Worm (Caenorhabditis elegans): ENCODE measurements around the gene sra-2.

The sra-2 gene

DNA sequence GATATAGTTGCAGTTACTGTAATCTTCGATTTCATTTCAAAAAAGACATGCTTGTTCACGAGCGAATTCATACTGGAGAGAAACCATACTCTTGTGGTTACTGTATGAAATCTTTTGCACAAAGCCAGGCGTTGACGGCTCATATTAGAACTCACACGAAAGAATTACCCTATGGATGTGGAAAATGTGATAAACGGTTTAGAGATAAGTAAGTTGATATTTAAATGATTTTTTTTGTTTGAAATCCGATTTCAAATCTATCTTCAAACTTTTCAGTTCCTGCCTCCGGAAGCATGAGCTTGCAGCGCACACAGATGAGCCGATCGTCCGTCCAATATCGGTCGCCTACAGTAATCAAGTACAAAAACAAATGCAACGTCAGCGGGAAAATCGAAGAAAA, 30.3 kb downstream of the sra-2 start:
- no peak for TF ChIP-seq unc-62 (GFP tag; optimal IDR thresholded peaks at IDR 0.05)

DNA sequence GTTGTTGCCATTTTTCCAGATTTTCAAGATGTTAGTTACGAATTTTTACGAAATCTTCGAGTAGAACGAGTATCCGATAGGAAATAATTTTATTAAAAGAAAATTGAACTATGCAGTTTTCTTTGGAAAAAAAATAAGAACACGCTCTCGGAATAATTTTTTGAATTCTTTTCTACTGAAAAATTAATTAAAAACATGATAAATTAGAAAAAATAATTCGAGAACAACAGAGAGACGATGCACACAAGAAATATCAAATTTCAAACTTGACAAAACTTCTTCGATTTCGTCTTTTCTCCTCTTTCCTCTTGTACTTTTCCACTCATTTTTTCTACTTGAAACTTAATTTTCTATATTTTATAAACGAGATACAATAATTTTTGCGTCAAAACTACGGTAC, 31.3 kb downstream of the sra-2 start, which contains the start of gene F35H8.4:
Gene F35H8.4 (minus strand): TSS at position 101 of the 400 bp plus-strand sequence.
- no peak for TF ChIP-seq unc-62 (GFP tag; optimal IDR thresholded peaks at IDR 0.05)

DNA sequence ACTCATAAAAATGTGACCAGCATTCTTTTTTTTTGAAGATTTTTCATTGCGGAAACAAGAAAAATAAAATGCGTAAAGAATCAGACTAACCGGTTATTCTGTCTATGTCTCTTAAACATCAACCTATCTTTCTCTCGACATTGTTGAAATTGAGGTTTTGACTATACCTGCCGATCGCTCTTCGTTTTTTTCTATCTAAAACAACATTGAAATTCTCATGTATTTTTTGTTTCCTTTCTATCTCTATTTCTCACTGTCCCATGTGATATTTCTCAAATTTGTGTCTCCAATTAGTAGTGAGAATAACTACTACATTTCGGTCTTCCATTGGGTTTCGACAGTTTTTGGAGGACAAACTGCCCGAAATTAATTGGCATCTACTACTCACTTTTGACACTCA, 32.3 kb downstream of the sra-2 start:
- TF ChIP-seq unc-62 (GFP tag; optimal IDR thresholded peaks at IDR 0.05) = no peak

ce11 chrII:9566045-9566444, 37.5 kb downstream of the sra-2 start:
- no peak for TF ChIP-seq unc-62 (GFP tag; optimal IDR thresholded peaks at IDR 0.05)

ce11 chrII:9573412-9573811, 44.8 kb downstream of the sra-2 start:
- TF ChIP-seq unc-62 (GFP tag; optimal IDR thresholded peaks at IDR 0.05) = no peak

- TF ChIP-seq unc-62 (GFP tag; optimal IDR thresholded peaks at IDR 0.05) = no peak
Measured at ce11 chrII:9574406-9574805, 45.8 kb downstream of the sra-2 start.

DNA sequence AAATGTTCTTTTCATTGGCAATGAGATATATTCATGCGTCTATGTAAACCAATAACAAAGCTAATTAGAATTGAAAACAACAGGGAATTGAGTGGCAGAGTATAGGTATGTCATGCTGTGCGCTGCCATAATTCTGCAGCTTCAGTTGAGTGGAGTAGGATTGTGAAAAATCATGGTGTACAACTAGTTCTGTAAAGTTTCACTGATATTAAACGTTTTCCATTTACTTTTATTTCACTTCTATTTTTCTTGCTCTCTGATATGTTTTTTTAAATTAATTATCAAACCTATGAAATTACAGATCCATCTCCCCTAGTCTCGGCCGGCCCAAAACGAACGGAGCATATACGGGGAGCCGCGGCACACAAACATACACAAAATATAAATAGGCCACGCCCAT, 47.1 kb downstream of the sra-2 start, which contains the start of gene exc-7:
Gene exc-7 (plus strand): TSS at position 301 of the 400 bp plus-strand sequence.
- no peak for TF ChIP-seq unc-62 (GFP tag; optimal IDR thresholded peaks at IDR 0.05)

ce11 chrII:9576707-9577106, 48.1 kb downstream of the sra-2 start:
- TF ChIP-seq unc-62 (GFP tag; optimal IDR thresholded peaks at IDR 0.05) = no peak

DNA sequence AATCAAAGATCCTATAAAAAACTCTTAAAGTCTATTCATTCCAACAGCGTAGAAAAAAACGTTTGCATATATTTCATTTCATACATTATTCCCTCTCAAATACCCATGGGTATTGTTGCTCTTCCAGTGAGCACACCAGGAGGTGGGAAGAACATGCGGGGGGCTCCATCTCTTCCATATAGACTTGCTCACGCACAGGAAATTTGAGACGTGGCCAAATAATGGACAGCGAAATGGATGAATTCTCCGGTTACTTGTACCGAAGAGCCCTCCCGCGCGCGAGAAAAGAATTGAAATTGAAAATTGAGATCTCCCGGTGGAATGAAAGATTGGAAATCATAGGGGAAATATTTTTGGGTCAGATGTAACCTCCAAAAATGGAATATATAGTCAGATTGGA, 49.0 kb downstream of the sra-2 start:
- no peak for TF ChIP-seq unc-62 (GFP tag; optimal IDR thresholded peaks at IDR 0.05)
